Fruit fly (Drosophila melanogaster): ENCODE results near the gene CG8329.

- TF ChIP-seq CG11617 (GFP tag; optimal IDR thresholded peaks at IDR 0.05) = no peak
- no peak for TF ChIP-seq CG7045 (GFP tag; optimal IDR thresholded peaks at IDR 0.05)
- no peak for TF ChIP-seq toe (GFP tag; optimal IDR thresholded peaks at IDR 0.05)
These were observed 47.0 kb downstream of the CG8329 start, which contains the start of gene CG16719 for dm6 chr3L:9684871-9685270.

All from whole organism, adult.